Fruit fly (Drosophila melanogaster) Kc167 (cell line): Measurements from ENCODE around the gene stck.

Experiments used
- h ChIP-seq: fragments of >200 bp; optimal IDR thresholded peaks from 3 replicates; lab custom pipeline; 2018; ENCODE audit warnings: missing external identifiers
- insv ChIP-seq: fragments of >200 bp; optimal IDR thresholded peaks from 3 replicates; lab custom pipeline; 2018; ENCODE audit warnings: missing external identifiers

DNA sequence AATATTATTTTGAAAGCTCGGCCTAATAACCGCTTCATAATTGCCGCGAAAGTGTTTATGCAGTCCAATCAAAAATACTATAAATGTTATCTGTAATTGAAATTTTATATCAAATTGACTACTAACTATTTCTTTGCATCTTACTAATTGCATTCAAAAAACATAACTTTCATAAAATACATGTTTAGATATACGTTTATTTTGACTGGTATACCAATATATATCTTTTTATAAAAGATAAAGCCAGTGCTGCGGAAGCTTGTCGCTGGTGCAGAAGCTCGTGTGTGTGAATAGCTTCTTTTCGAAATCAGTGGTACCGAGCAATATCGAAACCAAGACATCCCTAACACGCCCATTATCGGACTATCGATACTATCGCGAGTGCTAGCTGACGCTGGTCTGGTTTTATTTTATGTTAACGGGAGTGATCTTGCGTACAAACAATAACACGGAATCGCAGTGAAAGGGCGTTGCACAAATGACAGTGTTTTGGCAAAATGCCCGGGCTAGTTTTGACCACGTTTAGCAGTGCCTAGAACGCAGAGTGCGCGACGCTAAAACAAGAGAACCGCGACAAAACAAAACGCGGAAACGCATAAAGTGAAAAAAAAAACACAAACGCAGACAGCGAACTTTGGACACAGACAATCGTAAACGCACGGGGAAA, 7.2 kb upstream of the stck start, which contains the start of gene Atg13:
- TF ChIP-seq h (lab: Kevin White, UChicago) = no peak
- TF ChIP-seq insv = no peak
